Worm (Caenorhabditis elegans): ENCODE measurements around the gene F49A5.10.

- no peak for TF ChIP-seq zim-3 (tag; optimal IDR thresholded peaks at IDR 0.05)
- TF ChIP-seq F39B2.1 (GFP tag; IDR thresholded peaks at IDR 0.05), result no peak
- TF ChIP-seq pha-4 (tag; optimal IDR thresholded peaks at IDR 0.05), result no peak
- TF ChIP-seq bed-2 (GFP tag; IDR thresholded peaks at IDR 0.05), result no peak
- TF ChIP-seq snpc-1.3 (tag; optimal IDR thresholded peaks at IDR 0.05; ENCODE audit: insufficient read depth), result no peak
- no peak for TF ChIP-seq F52B5.7 (tag; optimal IDR thresholded peaks at IDR 0.05)
- no peak for TF ChIP-seq unc-62 (GFP tag; optimal IDR thresholded peaks at IDR 0.05)
- no peak for TF ChIP-seq ama-1 (optimal IDR thresholded peaks at IDR 0.05)
- no peak for TF ChIP-seq ama-1 (GFP tag; optimal IDR thresholded peaks at IDR 0.05)
- no peak for TF ChIP-seq ZK185.1 (tag; optimal IDR thresholded peaks at IDR 0.05; ENCODE audit: poor library complexity, severe bottlenecking)
These were observed 34.8 kb upstream of the F49A5.10 start for ce11 chrV:16840283-16840682.

All from whole organism, young adult.